Worm (Caenorhabditis elegans) whole organism, L4 larva: ENCODE measurements around the gene Y22D7AR.7.

ENCODE experiments used
- F37D6.2 ChIP-seq: sonication (generic microtip); optimal IDR thresholded peaks from 2 replicates; lab custom pipeline; 2016; ENCODE audit warnings: mild to moderate bottlenecking, missing genetic modification characterization, missing compliant biosample characterization
- R02D3.7 ChIP-seq: fragments of 150-350 bp; sonication (generic microtip); optimal IDR thresholded peaks from 3 replicates; lab custom pipeline; 2014; ENCODE audit warnings: missing biosample characterization, missing genetic modification characterization
- Y48G9A.11 ChIP-seq: fragments of 200-800 bp; sonication (Bioruptor generic); IDR thresholded peaks from 2 replicates; pipeline ENCODE4 v1.3.6; 2022; ENCODE audit warnings: missing genetic modification reagents, missing genetic modification characterization, missing compliant biosample characterization
- ama-1 ChIP-seq: fragments of 150-350 bp; optimal IDR thresholded peaks from 2 replicates; lab custom pipeline; 2014; ENCODE audit warnings: inconsistent platforms, mixed read lengths
- ceh-82 ChIP-seq: sonication (generic microtip); optimal IDR thresholded peaks from 2 replicates; lab custom pipeline; 2017; ENCODE audit warnings: missing biosample characterization, missing genetic modification characterization
- lsy-2 ChIP-seq, 2 experiments: fragments of 150-350 bp in 1 of 2; sonication (generic microtip) in 1 of 2; optimal IDR thresholded peaks; 2 replicates each; lab custom pipeline; 2014 to 2017; ENCODE audit warnings: missing biosample characterization in 2 of 2, missing genetic modification characterization in 2 of 2
- nhr-11 ChIP-seq: fragments of 150-350 bp; optimal IDR thresholded peaks from 2 replicates; lab custom pipeline; 2014; ENCODE audit warnings: missing biosample characterization, missing genetic modification characterization
- nhr-237 ChIP-seq: sonication (generic microtip); optimal IDR thresholded peaks from 2 replicates; lab custom pipeline; 2017; ENCODE audit warnings: missing biosample characterization, missing genetic modification characterization
- nhr-76 ChIP-seq: fragments of 150-350 bp; optimal IDR thresholded peaks from 2 replicates; lab custom pipeline; 2014; ENCODE audit warnings: missing biosample characterization, missing genetic modification characterization
- pqm-1 ChIP-seq: sonication (generic microtip); optimal IDR thresholded peaks from 2 replicates; lab custom pipeline; 2017; ENCODE audit warnings: missing biosample characterization, missing genetic modification characterization
- skn-1 ChIP-seq: fragments of 150-350 bp; optimal IDR thresholded peaks from 2 replicates; lab custom pipeline; 2014; ENCODE audit warnings: missing biosample characterization, missing genetic modification characterization
- unc-62 ChIP-seq, 3 experiments: fragments of 150-350 bp in 1 of 3; sonication (generic microtip); optimal IDR thresholded peaks in 2 of 3; peaks in 1 of 3; 1 replicate in 1 of 3; 2 replicates in 2 of 3; lab custom pipeline; 2014 to 2017; ENCODE audit warnings: missing biosample characterization in 3 of 3, missing genetic modification characterization in 3 of 3, missing genetic modification reagents in 3 of 3, missing genotype in 1 of 3
- ztf-11 ChIP-seq: fragments of 150-350 bp; optimal IDR thresholded peaks from 2 replicates; lab custom pipeline; 2014; ENCODE audit warnings: missing biosample characterization, missing genetic modification characterization

- TF ChIP-seq ama-1 (lab: Kevin White, UChicago) (no peak), pqm-1 (tag; lab: Kevin White, UChicago) (no peak), nhr-11 (no peak), skn-1 (tag; lab: Kevin White, UChicago) (no peak), F37D6.2 (tag; lab: Kevin White, UChicago) (no peak), ceh-82 (no peak), lsy-2 (tag; optimal IDR thresholded peaks at IDR 0.05; lab: Kevin White, UChicago) (no peak), nhr-237 (tag; lab: Kevin White, UChicago) (no peak), R02D3.7 (tag; lab: Kevin White, UChicago) (no peak), Y48G9A.11 (GFP tag; lab: Robert Waterston, UW) (no peak), ztf-11 (no peak), unc-62 (GFP tag; optimal IDR thresholded peaks at IDR 0.05 in 1 of 2; lab: Kevin White, UChicago) (no peak), unc-62 (tag; optimal IDR thresholded peaks at IDR 0.05; lab: Kevin White, UChicago) (no peak), nhr-76 (tag; lab: Kevin White, UChicago) (no peak)
Observed at ce11 chrIII:1641163-1641562, 46.7 kb downstream of the Y22D7AR.7 start, which contains the start of gene Y22D7AL.3.
